Worm (Caenorhabditis elegans) whole organism, late embryonic: ENCODE measurements around the gene C54D10.10.

ENCODE experiments used
- C38D4.7 ChIP-seq: fragments of 200-800 bp; sonication (Bioruptor generic); optimal IDR thresholded peaks from 2 replicates; lab custom pipeline; 2018; ENCODE audit warnings: mild to moderate bottlenecking, missing genetic modification characterization, moderate library complexity, missing compliant biosample characterization
- K02D7.2 ChIP-seq: sonication (generic microtip); optimal IDR thresholded peaks from 2 replicates; lab custom pipeline; 2017; ENCODE audit warnings: mild to moderate bottlenecking, missing genetic modification characterization, missing compliant biosample characterization
- Y22D7AL.16 ChIP-seq: sonication (generic microtip); optimal IDR thresholded peaks from 2 replicates; lab custom pipeline; 2016; ENCODE audit warnings: missing genetic modification characterization, missing compliant biosample characterization
- ama-1 ChIP-seq: fragments of 150-350 bp; optimal IDR thresholded peaks from 2 replicates; lab custom pipeline; 2014
- ceh-19 ChIP-seq: fragments of 200-800 bp; sonication (Bioruptor generic); optimal IDR thresholded peaks from 2 replicates; lab custom pipeline; 2018; ENCODE audit warnings: mild to moderate bottlenecking, missing genetic modification characterization, missing compliant biosample characterization
- ceh-2 ChIP-seq: sonication (generic microtip); optimal IDR thresholded peaks from 2 replicates; lab custom pipeline; 2016; ENCODE audit warnings: missing genotype, missing genetic modification characterization, missing compliant biosample characterization
- ceh-22 ChIP-seq: sonication (generic microtip); optimal IDR thresholded peaks from 2 replicates; lab custom pipeline; 2017; ENCODE audit warnings: missing biosample characterization, missing genetic modification characterization
- ceh-24 ChIP-seq: sonication (generic microtip); optimal IDR thresholded peaks from 2 replicates; lab custom pipeline; 2016; ENCODE audit warnings: mild to moderate bottlenecking, missing genetic modification characterization, missing compliant biosample characterization
- ceh-31 ChIP-seq: sonication (generic microtip); optimal IDR thresholded peaks from 2 replicates; lab custom pipeline; 2016; ENCODE audit warnings: missing genetic modification characterization, missing compliant biosample characterization
- ceh-6 ChIP-seq: fragments of 200-800 bp; sonication (Bioruptor generic); optimal IDR thresholded peaks from 2 replicates; lab custom pipeline; 2018; ENCODE audit warnings: mild to moderate bottlenecking, missing genetic modification characterization, missing compliant biosample characterization
- ceh-9 ChIP-seq: sonication (generic microtip); optimal IDR thresholded peaks from 2 replicates; lab custom pipeline; 2016; ENCODE audit warnings: mild to moderate bottlenecking, missing genetic modification characterization, inconsistent platforms, missing compliant biosample characterization
- dmd-4 ChIP-seq: sonication (generic microtip); optimal IDR thresholded peaks from 2 replicates; lab custom pipeline; 2016; ENCODE audit warnings: borderline replicate concordance, missing genetic modification characterization, missing compliant biosample characterization
- elt-4 ChIP-seq: sonication (generic microtip); optimal IDR thresholded peaks from 2 replicates; lab custom pipeline; 2016; ENCODE audit warnings: missing genetic modification characterization, missing compliant biosample characterization
- fkh-6 ChIP-seq: sonication (generic microtip); optimal IDR thresholded peaks from 2 replicates; lab custom pipeline; 2016; ENCODE audit warnings: missing genetic modification characterization, missing compliant biosample characterization
- hlh-15 ChIP-seq: sonication (generic microtip); optimal IDR thresholded peaks from 2 replicates; lab custom pipeline; 2016; ENCODE audit warnings: missing genetic modification characterization, missing compliant biosample characterization
- hlh-30 ChIP-seq: sonication (generic microtip); optimal IDR thresholded peaks from 2 replicates; lab custom pipeline; 2017; ENCODE audit warnings: antibody characterized with exemption, missing genetic modification characterization, missing compliant biosample characterization; ENCODE audit not compliant: insufficient read depth
- hlh-6 ChIP-seq: sonication (generic microtip); optimal IDR thresholded peaks from 2 replicates; lab custom pipeline; 2016; ENCODE audit warnings: missing genotype, missing genetic modification characterization, missing compliant biosample characterization
- hlh-8 ChIP-seq: sonication (generic microtip); optimal IDR thresholded peaks from 2 replicates; lab custom pipeline; 2016; ENCODE audit warnings: missing genotype, missing genetic modification characterization, missing compliant biosample characterization
- lim-6 ChIP-seq: sonication (generic microtip); optimal IDR thresholded peaks from 2 replicates; lab custom pipeline; 2016; ENCODE audit warnings: missing genetic modification characterization, missing compliant biosample characterization
- lin-11 ChIP-seq: fragments of 200-800 bp; sonication (Bioruptor generic); optimal IDR thresholded peaks from 2 replicates; lab custom pipeline; 2018; ENCODE audit warnings: mild to moderate bottlenecking, missing genetic modification characterization, missing compliant biosample characterization
- madf-2 ChIP-seq: sonication (generic microtip); optimal IDR thresholded peaks from 2 replicates; lab custom pipeline; 2017; ENCODE audit warnings: missing genetic modification characterization, missing compliant biosample characterization
- nhr-11 ChIP-seq: fragments of 150-350 bp; optimal IDR thresholded peaks from 2 replicates; lab custom pipeline; 2014; ENCODE audit warnings: missing biosample characterization, missing genetic modification characterization
- odd-2 ChIP-seq: sonication (generic microtip); optimal IDR thresholded peaks from 2 replicates; lab custom pipeline; 2017; ENCODE audit warnings: antibody characterized with exemption, mild to moderate bottlenecking, missing genetic modification characterization, missing compliant biosample characterization
- pag-3 ChIP-seq: sonication (generic microtip); optimal IDR thresholded peaks from 2 replicates; lab custom pipeline; 2016; ENCODE audit warnings: missing compliant biosample characterization, missing genetic modification characterization, borderline replicate concordance
- pros-1 ChIP-seq: fragments of 150-350 bp; optimal IDR thresholded peaks from 2 replicates; lab custom pipeline; 2014; ENCODE audit warnings: missing biosample characterization, missing genetic modification reagents, missing genetic modification characterization
- rnt-1 ChIP-seq: sonication (generic microtip); optimal IDR thresholded peaks from 2 replicates; lab custom pipeline; 2016; ENCODE audit warnings: missing genetic modification characterization, missing compliant biosample characterization
- sdc-2 ChIP-seq: sonication (generic microtip); optimal IDR thresholded peaks from 2 replicates; lab custom pipeline; 2016; ENCODE audit warnings: missing genotype, missing genetic modification characterization, missing compliant biosample characterization
- sox-2 ChIP-seq: fragments of 200-800 bp; sonication (Bioruptor generic); IDR thresholded peaks from 2 replicates; pipeline ENCODE4 v1.3.6; 2022; ENCODE audit warnings: missing genetic modification reagents, missing genetic modification characterization, missing compliant biosample characterization
- sox-4 ChIP-seq: sonication (generic microtip); optimal IDR thresholded peaks from 2 replicates; lab custom pipeline; 2017; ENCODE audit warnings: mild to moderate bottlenecking, missing genetic modification characterization, inconsistent platforms, missing compliant biosample characterization
- tbx-7 ChIP-seq: sonication (generic microtip); optimal IDR thresholded peaks from 2 replicates; lab custom pipeline; 2016; ENCODE audit warnings: missing genotype, missing genetic modification characterization, missing compliant biosample characterization
- ttx-3 ChIP-seq: sonication (generic microtip); optimal IDR thresholded peaks from 2 replicates; lab custom pipeline; 2016; ENCODE audit warnings: missing genetic modification reagents, missing genetic modification characterization, missing compliant biosample characterization
- unc-3 ChIP-seq, 2 experiments: fragments of 200-800 bp in 1 of 2; sonication (Bioruptor generic) in 1 of 2; sonication (generic microtip) in 1 of 2; conservative IDR thresholded peaks in 1 of 2; optimal IDR thresholded peaks in 1 of 2; 2 replicates each; pipeline versions ENCODE4 v1.3.6 to Lab custom; 2016 to 2022; ENCODE audit warnings: missing compliant biosample characterization in 2 of 2, missing genetic modification characterization in 2 of 2, missing genetic modification reagents in 1 of 2
- unc-42 ChIP-seq: sonication (generic microtip); optimal IDR thresholded peaks from 2 replicates; lab custom pipeline; 2016; ENCODE audit warnings: missing genotype, missing genetic modification characterization, missing compliant biosample characterization

The C54D10.10 gene

ce11 chrV:12433105-12433504 lies 16.7 kb downstream of the C54D10.10 start:
- TF ChIP-seq nhr-11 (tag; lab: Kevin White, UChicago): no peak
- TF ChIP-seq lin-11 (tag; lab: Kevin White, UChicago): no peak
- TF ChIP-seq ceh-2: no peak
- TF ChIP-seq hlh-15 (tag; lab: Kevin White, UChicago): no peak

ce11 chrV:12432111-12432510 lies 17.7 kb downstream of the C54D10.10 start, which contains the start of gene C54D10.13:
Gene C54D10.13, minus strand, starts transcription at chrV:12432289.
- TF ChIP-seq madf-2 (tag; lab: Kevin White, UChicago) (no peak), rnt-1 (no peak), unc-3 (GFP tag; conservative IDR thresholded peaks at IDR 0.05; lab: Robert Waterston, UW) (no peak), unc-3 (tag; optimal IDR thresholded peaks at IDR 0.05; lab: Kevin White, UChicago) (no peak), hlh-6 (tag; lab: Kevin White, UChicago) (no peak), ceh-19 (GFP tag; lab: Kevin White, UChicago) (no peak), lim-6 (no peak), ceh-2 (no peak), odd-2 (tag; lab: Kevin White, UChicago) (no peak), ceh-6 (GFP tag; lab: Kevin White, UChicago) (no peak), tbx-7 (no peak), ceh-22 (no peak), dmd-4 (tag; lab: Kevin White, UChicago) (no peak), fkh-6 (tag; lab: Kevin White, UChicago) (no peak), K02D7.2 (tag; lab: Kevin White, UChicago) (no peak), hlh-8 (tag; lab: Kevin White, UChicago) (no peak)

ce11 chrV:12429039-12429438 lies 20.8 kb downstream of the C54D10.10 start, which contains the start of gene C54D10.5:
Gene C54D10.5, plus strand, starts transcription at chrV:12429339.
- TF ChIP-seq elt-4 (tag; lab: Kevin White, UChicago): no peak
- no peak for TF ChIP-seq C38D4.7
- TF ChIP-seq unc-3 (GFP tag; conservative IDR thresholded peaks at IDR 0.05; lab: Robert Waterston, UW): no peak
- TF ChIP-seq unc-3 (tag; optimal IDR thresholded peaks at IDR 0.05; lab: Kevin White, UChicago): no peak
- TF ChIP-seq pros-1 (tag; lab: Kevin White, UChicago): no peak
- no peak for TF ChIP-seq lin-11 (tag; lab: Kevin White, UChicago)
- TF ChIP-seq lim-6: no peak
- TF ChIP-seq ceh-9 (tag; lab: Kevin White, UChicago): no peak
- TF ChIP-seq ceh-19 (GFP tag; lab: Kevin White, UChicago): no peak
- no peak for TF ChIP-seq ceh-24 (tag; lab: Kevin White, UChicago)
- TF ChIP-seq hlh-30 (tag; lab: Kevin White, UChicago): no peak

- TF ChIP-seq madf-2 (tag; lab: Kevin White, UChicago) (no peak), ceh-2 (no peak), Y22D7AL.16 (tag; lab: Kevin White, UChicago) (no peak), unc-42 (tag; lab: Kevin White, UChicago) (no peak), sox-2 (GFP tag; lab: Robert Waterston, UW) (no peak), dmd-4 (tag; lab: Kevin White, UChicago) (no peak), ama-1 (no peak), pag-3 (no peak), pros-1 (tag; lab: Kevin White, UChicago) (no peak), ttx-3 (tag; lab: Kevin White, UChicago) (no peak)
Measured at ce11 chrV:12427826-12428225, 22.0 kb downstream of the C54D10.10 start.

ce11 chrV:12421360-12421759 lies 28.4 kb downstream of the C54D10.10 start:
- TF ChIP-seq unc-42 (tag; lab: Kevin White, UChicago): peak; percentile 53
- peak; percentile 62 for TF ChIP-seq ceh-31 (tag; lab: Kevin White, UChicago)
- TF ChIP-seq sdc-2 (tag; lab: Kevin White, UChicago): no peak
- no peak for TF ChIP-seq sox-4
- TF ChIP-seq, all 69 proteins: peak for 2
